Worm (Caenorhabditis elegans): Measurements from ENCODE around the gene F22F7.3.
"Not testable (repeated sequence)": the region's sequence is repeated elsewhere in the genome, so short reads cannot be mapped to it uniquely, and the experiment has no call there.

F22F7.3 gene

ce11 chrV:2083869-2084268 lies 26.6 kb upstream of the F22F7.3 start:
- TF ChIP-seq pha-2 (tag; optimal IDR thresholded peaks at IDR 0.05) (no peak), unc-55 (GFP tag; optimal IDR thresholded peaks at IDR 0.05) (no peak), fkh-10 (GFP tag; optimal IDR thresholded peaks at IDR 0.05) (no peak), sox-4 (tag; optimal IDR thresholded peaks at IDR 0.05) (no peak), syd-9 (tag; optimal IDR thresholded peaks at IDR 0.05) (no peak), ceh-45 (GFP tag; IDR thresholded peaks at IDR 0.05) (no peak), ztf-16 (tag; optimal IDR thresholded peaks at IDR 0.05) (no peak), unc-42 (tag; optimal IDR thresholded peaks at IDR 0.05) (no peak), ceh-34 (tag; optimal IDR thresholded peaks at IDR 0.05) (no peak), lim-6 (tag; optimal IDR thresholded peaks at IDR 0.05) (no peak), K02D7.2 (tag; optimal IDR thresholded peaks at IDR 0.05) (no peak), unc-3 (GFP tag; conservative IDR thresholded peaks at IDR 0.05) (no peak), unc-3 (tag; optimal IDR thresholded peaks at IDR 0.05) (no peak), eyg-1 (tag; optimal IDR thresholded peaks at IDR 0.05) (no peak), pros-1 (tag; optimal IDR thresholded peaks at IDR 0.05) (no peak), elt-2 (tag; optimal IDR thresholded peaks at IDR 0.05) (no peak), odd-2 (tag; optimal IDR thresholded peaks at IDR 0.05) (no peak), sox-2 (GFP tag; IDR thresholded peaks at IDR 0.05) (no peak), ceh-9 (tag; optimal IDR thresholded peaks at IDR 0.05) (no peak), che-1 (tag; optimal IDR thresholded peaks at IDR 0.05) (no peak), nhr-232 (tag; optimal IDR thresholded peaks at IDR 0.05) (no peak)

- TF ChIP-seq dmd-4 (tag; optimal IDR thresholded peaks at IDR 0.05; ENCODE audit: borderline replicate concordance); ttx-3 (tag; optimal IDR thresholded peaks at IDR 0.05); fkh-6 (tag; optimal IDR thresholded peaks at IDR 0.05): not testable (repeated sequence)
These were observed 24.7 kb upstream of the F22F7.3 start, which contains the start of gene F36F12.3 for ce11 chrV:2085745-2086267. Gene F36F12.3, plus strand, starts transcription at chrV:2085795.

ce11 chrV:2090321-2090720 lies 20.1 kb upstream of the F22F7.3 start, which contains the start of gene ztf-28:
Gene ztf-28, plus strand, starts transcription at chrV:2090669.
- not testable (repeated sequence) for TF ChIP-seq pros-1, ceh-48, rnt-1 (tag; optimal IDR thresholded peaks at IDR 0.05)

ce11 chrV:2095204-2095603 lies 15.3 kb upstream of the F22F7.3 start, which contains the start of gene F36F12.2:
Gene F36F12.2, minus strand, starts transcription at chrV:2095304.
- TF ChIP-seq ceh-9 (tag; optimal IDR thresholded peaks at IDR 0.05), result no peak
- no peak for TF ChIP-seq ceh-31 (tag; optimal IDR thresholded peaks at IDR 0.05)
- TF ChIP-seq dmd-4 (tag; optimal IDR thresholded peaks at IDR 0.05; ENCODE audit: borderline replicate concordance), result no peak
- TF ChIP-seq ceh-48 (tag; optimal IDR thresholded peaks at IDR 0.05), result no peak
- no peak for TF ChIP-seq odd-2 (tag; optimal IDR thresholded peaks at IDR 0.05)
- TF ChIP-seq tbx-2 (tag; optimal IDR thresholded peaks at IDR 0.05), result no peak
- TF ChIP-seq ceh-19 (GFP tag; optimal IDR thresholded peaks at IDR 0.05), result no peak
- TF ChIP-seq ceh-2 (tag; optimal IDR thresholded peaks at IDR 0.05), result no peak
- TF ChIP-seq C38D4.7 (GFP tag; optimal IDR thresholded peaks at IDR 0.05), result no peak
- no peak for TF ChIP-seq ceh-24 (tag; optimal IDR thresholded peaks at IDR 0.05)
- TF ChIP-seq zip-5 (tag; optimal IDR thresholded peaks at IDR 0.05), result no peak
- TF ChIP-seq ceh-18 (tag; optimal IDR thresholded peaks at IDR 0.05), result no peak
- TF ChIP-seq elt-2 (tag; optimal IDR thresholded peaks at IDR 0.05), result no peak
- TF ChIP-seq sdc-2 (tag; optimal IDR thresholded peaks at IDR 0.05), result no peak

ce11 chrV:2095772-2096171 lies 14.7 kb upstream of the F22F7.3 start, which contains the start of gene clec-207:
Gene clec-207, plus strand, starts transcription at chrV:2096072.
- no peak for TF ChIP-seq dve-1 (tag; optimal IDR thresholded peaks at IDR 0.05)
- TF ChIP-seq pros-1 (tag; optimal IDR thresholded peaks at IDR 0.05), result no peak
- TF ChIP-seq hlh-8 (tag; optimal IDR thresholded peaks at IDR 0.05), result no peak

Data from whole organism, late embryonic.